Fruit fly (Drosophila melanogaster) whole organism, wandering third instar larva: ENCODE data around the gene Naa15-16.

ENCODE experiments used
- Abd-B ChIP-seq: fragments of >200 bp; optimal IDR thresholded peaks from 2 replicates; lab custom pipeline; 2017; ENCODE audit warnings: missing biosample characterization, missing genetic modification characterization
- CG32264 ChIP-seq: fragments of 200-800 bp; sonication (Bioruptor generic); optimal IDR thresholded peaks from 2 replicates; lab custom pipeline; 2016; ENCODE audit warnings: missing biosample characterization, missing genetic modification characterization
- CG9705 ChIP-seq: fragments of 200-800 bp; sonication (Bioruptor generic); optimal IDR thresholded peaks from 2 replicates; lab custom pipeline; 2018; ENCODE audit warnings: missing biosample characterization, mild to moderate bottlenecking, missing genetic modification characterization
- Dif ChIP-seq: fragments of 200-275, 200-300 bp; sonication (Bioruptor generic); optimal IDR thresholded peaks from 2 replicates; lab custom pipeline; 2018; ENCODE audit warnings: missing biosample characterization, missing genetic modification characterization; ENCODE audit not compliant: partially characterized antibody
- GATAd ChIP-seq: sonication (Bioruptor generic); optimal IDR thresholded peaks from 2 replicates; lab custom pipeline; 2016; ENCODE audit warnings: missing biosample characterization, missing genetic modification characterization
- Hnf4 ChIP-seq: fragments of 200-800 bp; sonication (Bioruptor generic); optimal IDR thresholded peaks from 2 replicates; lab custom pipeline; 2016; ENCODE audit warnings: missing biosample characterization, mild to moderate bottlenecking, missing genetic modification characterization
- Hr83 ChIP-seq: fragments of 200-300 bp; sonication (Bioruptor generic); optimal IDR thresholded peaks from 2 replicates; lab custom pipeline; 2016; ENCODE audit warnings: missing biosample characterization, mild to moderate bottlenecking, missing genetic modification characterization, moderate library complexity; ENCODE audit not compliant: poor library complexity, severe bottlenecking
- Mio ChIP-seq: sonication (Bioruptor generic); optimal IDR thresholded peaks from 2 replicates; lab custom pipeline; 2016; ENCODE audit warnings: missing biosample characterization, missing genetic modification characterization
- Myc ChIP-seq: fragments of >200 bp; optimal IDR thresholded peaks from 2 replicates; lab custom pipeline; 2017
- OdsH ChIP-seq: fragments of 200-800 bp; sonication (Bioruptor generic); optimal IDR thresholded peaks from 2 replicates; lab custom pipeline; 2016; ENCODE audit warnings: missing biosample characterization, mild to moderate bottlenecking, missing genetic modification characterization
- Rel ChIP-seq, 2 experiments: fragments of 200-800 bp; sonication (Bioruptor generic) in 1 of 2; optimal IDR thresholded peaks; 2 replicates in 1 of 2; 3 replicates in 1 of 2; lab custom pipeline; 2016 to 2019; ENCODE audit warnings: mild to moderate bottlenecking in 2 of 2, missing biosample characterization in 2 of 2, missing genetic modification characterization in 2 of 2, moderate library complexity in 1 of 2
- Sp1 ChIP-seq: fragments of 200-800 bp; sonication (Bioruptor generic); optimal IDR thresholded peaks from 3 replicates; lab custom pipeline; 2019; ENCODE audit warnings: missing biosample characterization, mild to moderate bottlenecking, missing genetic modification characterization, moderate library complexity
- br ChIP-seq: fragments of 200-800 bp; sonication (Bioruptor generic); optimal IDR thresholded peaks from 2 replicates; lab custom pipeline; 2016; ENCODE audit warnings: missing biosample characterization, missing genetic modification characterization
- brk ChIP-seq: fragments of 200-800 bp; sonication (Bioruptor generic); optimal IDR thresholded peaks from 2 replicates; lab custom pipeline; 2016; ENCODE audit warnings: missing biosample characterization, mild to moderate bottlenecking, missing genetic modification characterization
- dl ChIP-seq, 2 experiments: fragments of 175-275, 200-275 bp in 1 of 2; fragments of 200-275 bp in 1 of 2; sonication (Bioruptor generic); optimal IDR thresholded peaks; lab custom pipeline; 2018; ENCODE audit warnings: mild to moderate bottlenecking in 2 of 2, missing biosample characterization in 2 of 2, missing genetic modification characterization in 2 of 2, moderate library complexity in 2 of 2; ENCODE audit not compliant: partially characterized antibody in 2 of 2, insufficient read depth in 1 of 2
- dsf ChIP-seq: sonication (Bioruptor generic); optimal IDR thresholded peaks from 2 replicates; lab custom pipeline; 2016; ENCODE audit warnings: missing biosample characterization, missing genetic modification characterization, borderline replicate concordance
- ey ChIP-seq: fragments of 200-800 bp; sonication (Bioruptor generic); optimal IDR thresholded peaks from 2 replicates; lab custom pipeline; 2016; ENCODE audit warnings: missing biosample characterization, missing genetic modification characterization
- foxo ChIP-seq, 2 experiments: fragments of 200-800 bp; sonication (Bioruptor generic); optimal IDR thresholded peaks; 2 replicates in 1 of 2; 3 replicates in 1 of 2; lab custom pipeline; 2016 to 2017; ENCODE audit warnings: missing biosample characterization in 2 of 2, missing genetic modification characterization in 2 of 2
- fru ChIP-seq: fragments of 200-800 bp; sonication (Bioruptor generic); optimal IDR thresholded peaks from 3 replicates; lab custom pipeline; 2016; ENCODE audit warnings: missing biosample characterization, mild to moderate bottlenecking, missing genetic modification characterization
- h ChIP-seq: fragments of 200-800 bp; sonication (Bioruptor generic); optimal IDR thresholded peaks from 3 replicates; lab custom pipeline; 2016; ENCODE audit warnings: missing biosample characterization, mild to moderate bottlenecking, missing genetic modification characterization
- jim ChIP-seq: fragments of 175-275, 200-325 bp; sonication (Bioruptor generic); optimal IDR thresholded peaks from 2 replicates; lab custom pipeline; 2016; ENCODE audit warnings: missing biosample characterization, mild to moderate bottlenecking, missing genetic modification characterization
- lola ChIP-seq: fragments of >200 bp; optimal IDR thresholded peaks from 2 replicates; lab custom pipeline; 2017; ENCODE audit warnings: missing biosample characterization, missing genetic modification characterization
- psq ChIP-seq: fragments of 200-800 bp; sonication (Bioruptor generic); optimal IDR thresholded peaks from 3 replicates; lab custom pipeline; 2017; ENCODE audit warnings: missing biosample characterization, mild to moderate bottlenecking, missing genetic modification characterization, moderate library complexity
- rgr ChIP-seq: fragments of 200-800 bp; sonication (Bioruptor generic); optimal IDR thresholded peaks from 3 replicates; lab custom pipeline; 2016; ENCODE audit warnings: missing biosample characterization, mild to moderate bottlenecking, missing genetic modification characterization
- sage ChIP-seq: fragments of 200-800 bp; sonication (Bioruptor generic); optimal IDR thresholded peaks from 2 replicates; lab custom pipeline; 2016; ENCODE audit warnings: missing biosample characterization, mild to moderate bottlenecking, missing genetic modification characterization
- sv ChIP-seq: fragments of 200-800 bp; sonication (Bioruptor generic); optimal IDR thresholded peaks from 3 replicates; lab custom pipeline; 2016; ENCODE audit warnings: missing biosample characterization, missing genetic modification characterization
- usp ChIP-seq: fragments of >200 bp; optimal IDR thresholded peaks from 2 replicates; lab custom pipeline; 2017; ENCODE audit warnings: missing biosample characterization, missing genetic modification characterization
- woc ChIP-seq: sonication (Bioruptor generic); optimal IDR thresholded peaks from 2 replicates; lab custom pipeline; 2016; ENCODE audit warnings: missing biosample characterization, mild to moderate bottlenecking, missing genetic modification characterization

The Naa15-16 gene

dm6 chrX:19497782-19498440 is 18.1 kb downstream of the Naa15-16 start:
- TF ChIP-seq Rel (GFP tag; optimal IDR thresholded peaks at IDR 0.05; lab: Kevin White, UChicago), result no peak
- TF ChIP-seq Rel (tag; optimal IDR thresholded peaks at IDR 0.05; lab: Kevin White, UChicago), result peak; percentile 96
- peak; percentile 14 for TF ChIP-seq Dif (GFP tag; lab: Kevin White, UChicago)
- no peak for TF ChIP-seq CG9705 (GFP tag; lab: Kevin White, UChicago)
- no peak for TF ChIP-seq usp (GFP tag; lab: Kevin White, UChicago)
- TF ChIP-seq Abd-B (GFP tag; lab: Kevin White, UChicago), result no peak
- peak; percentile 2 for TF ChIP-seq woc (GFP tag; lab: Kevin White, UChicago)
- no peak for TF ChIP-seq sage
- peak; percentile 41 for TF ChIP-seq br (GFP tag; lab: Kevin White, UChicago)
- TF ChIP-seq dl (GFP tag; optimal IDR thresholded peaks at IDR 0.05; lab: Kevin White, UChicago; ENCODE audit: insufficient read depth in 1 of 2, partially characterized antibody in 2 of 2), result peak in 1 of 2 experiments; percentile 38
- peak; percentile 51 for TF ChIP-seq jim (GFP tag; lab: Kevin White, UChicago)
- no peak for TF ChIP-seq Hnf4 (GFP tag; lab: Kevin White, UChicago)
- peak; percentile 98 for TF ChIP-seq h (GFP tag; lab: Kevin White, UChicago)
- TF ChIP-seq foxo (GFP tag; optimal IDR thresholded peaks at IDR 0.05; lab: Kevin White, UChicago), result peak in 1 of 2 experiments; percentile 23
- TF ChIP-seq rgr, result peak; percentile 57
- TF ChIP-seq Sp1 (GFP tag; lab: Kevin White, UChicago), result peak; percentile 33
- no peak for TF ChIP-seq Myc (lab: Kevin White, UChicago)
- no peak for TF ChIP-seq GATAd (GFP tag; lab: Kevin White, UChicago)
- TF ChIP-seq ey (GFP tag; lab: Kevin White, UChicago), result no peak
- TF ChIP-seq CG32264 (GFP tag; lab: Kevin White, UChicago), result no peak
- TF ChIP-seq OdsH (GFP tag; lab: Kevin White, UChicago), result no peak

DNA sequence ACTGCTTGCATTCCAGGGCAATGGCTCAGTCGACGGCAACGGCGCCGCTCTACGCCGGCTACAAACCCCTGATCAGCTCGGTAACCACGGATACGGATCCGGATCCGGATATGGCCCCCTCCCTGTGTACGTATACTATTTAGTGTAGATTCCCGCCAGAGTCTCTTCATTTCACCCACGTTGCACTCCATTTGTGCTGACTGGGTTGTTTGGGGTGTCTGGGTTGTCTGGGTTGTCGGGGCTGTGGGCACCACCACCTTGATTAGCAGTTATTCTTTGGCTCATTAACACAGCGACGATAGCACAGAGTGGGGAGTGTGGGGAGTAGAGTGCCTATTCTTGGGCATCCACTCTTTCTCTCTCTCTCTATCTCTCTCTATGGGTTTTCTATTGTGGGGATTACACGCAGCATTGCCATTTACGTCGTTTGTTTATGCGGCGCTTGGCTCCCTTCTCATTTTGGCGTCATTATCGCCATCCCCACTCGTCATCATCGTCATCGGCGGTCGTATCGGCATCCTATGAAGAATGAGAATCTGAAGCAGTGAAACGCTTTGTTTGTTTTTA is 19.1 kb downstream of the Naa15-16 start:
- TF ChIP-seq Rel (GFP tag; optimal IDR thresholded peaks at IDR 0.05; lab: Kevin White, UChicago) (no peak), Rel (tag; optimal IDR thresholded peaks at IDR 0.05; lab: Kevin White, UChicago) (peak; percentile 56), sv (no peak)

dm6 chrX:19501274-19501673 is 21.5 kb downstream of the Naa15-16 start:
- TF ChIP-seq br (GFP tag; lab: Kevin White, UChicago), result peak; percentile 3
- no peak for TF ChIP-seq rgr
- no peak for TF ChIP-seq Rel (GFP tag; optimal IDR thresholded peaks at IDR 0.05; lab: Kevin White, UChicago)
- peak; percentile 86 for TF ChIP-seq Rel (tag; optimal IDR thresholded peaks at IDR 0.05; lab: Kevin White, UChicago)
- TF ChIP-seq h (GFP tag; lab: Kevin White, UChicago), result peak; percentile 41
- TF ChIP-seq Abd-B (GFP tag; lab: Kevin White, UChicago), result no peak

DNA sequence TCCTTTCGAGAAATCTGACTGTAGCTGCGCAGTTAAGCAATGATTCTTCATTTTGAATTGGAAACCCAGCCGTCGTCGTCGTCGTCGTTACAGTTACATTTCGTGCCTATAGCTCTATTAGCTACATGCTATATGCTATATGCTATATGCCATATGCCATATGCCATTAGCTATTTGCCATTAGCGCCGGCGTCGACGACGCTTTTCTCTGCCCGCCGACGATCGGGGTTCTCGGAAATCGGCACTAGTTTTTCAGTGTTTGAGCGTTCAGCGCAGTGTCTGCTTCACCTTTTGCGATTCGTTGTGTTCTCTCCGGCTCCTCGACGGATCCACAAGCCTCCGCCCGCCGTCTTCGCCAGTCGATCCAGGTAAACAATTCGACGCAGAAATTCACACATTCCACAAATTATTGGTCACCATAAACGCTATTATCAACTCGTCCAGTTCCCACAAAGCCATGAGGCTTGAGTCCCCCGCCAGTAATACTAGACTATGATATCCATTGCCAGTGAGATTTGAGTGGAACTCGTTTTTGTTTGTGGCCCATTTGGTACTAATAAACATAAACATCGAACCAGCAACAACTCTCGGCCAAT is 24.5 kb downstream of the Naa15-16 start:
- no peak for TF ChIP-seq Mio
- no peak for TF ChIP-seq dsf (GFP tag; lab: Kevin White, UChicago)
- no peak for TF ChIP-seq Myc (lab: Kevin White, UChicago)
- no peak for TF ChIP-seq usp (GFP tag; lab: Kevin White, UChicago)
- TF ChIP-seq CG32264 (GFP tag; lab: Kevin White, UChicago), result no peak
- no peak for TF ChIP-seq OdsH (GFP tag; lab: Kevin White, UChicago)
- no peak for TF ChIP-seq GATAd (GFP tag; lab: Kevin White, UChicago)
- no peak for TF ChIP-seq jim (GFP tag; lab: Kevin White, UChicago)
- TF ChIP-seq lola, result no peak

DNA sequence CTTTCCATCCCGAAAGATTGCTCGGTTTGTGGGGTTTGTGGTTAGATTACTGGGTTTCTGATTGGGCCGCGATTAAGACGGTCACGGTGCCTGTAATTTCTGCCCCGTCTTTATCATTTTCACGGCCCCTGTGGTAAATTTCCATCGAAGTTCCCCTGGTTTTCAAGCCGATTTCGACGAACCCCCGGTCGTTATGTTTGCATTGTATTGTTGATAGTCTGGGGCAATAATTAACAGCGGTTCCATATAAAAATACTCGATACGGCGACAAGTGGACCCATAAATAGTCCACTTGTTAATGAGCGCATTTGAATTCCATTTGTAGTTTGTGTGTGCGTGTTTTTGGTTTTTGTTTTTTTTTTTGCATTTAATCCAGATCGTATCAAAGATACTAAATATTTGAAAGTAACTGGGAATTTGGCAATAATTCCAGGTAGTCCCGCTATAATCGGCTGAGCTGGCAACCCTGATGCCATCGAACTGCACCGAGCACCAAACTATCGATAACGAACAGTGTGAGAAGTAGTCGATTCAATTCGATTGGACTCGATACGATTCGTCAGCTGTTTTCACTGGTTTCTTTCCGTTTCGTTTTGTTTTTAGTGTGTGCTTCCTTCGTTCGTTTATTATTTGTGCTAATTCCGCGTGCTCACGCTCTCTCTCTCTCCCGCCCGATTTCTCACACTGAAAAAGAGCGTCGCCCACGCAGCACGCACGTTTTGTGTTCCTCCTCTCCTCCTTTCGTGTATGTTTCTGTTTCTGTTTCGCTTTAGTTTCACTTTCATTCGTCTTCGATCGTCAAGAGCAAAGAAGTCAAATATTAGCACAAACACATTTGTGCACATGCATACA is 25.8 kb downstream of the Naa15-16 start:
- TF ChIP-seq fru, result peak; percentile 46
- no peak for TF ChIP-seq dl (GFP tag; optimal IDR thresholded peaks at IDR 0.05; lab: Kevin White, UChicago; ENCODE audit: insufficient read depth in 1 of 2, partially characterized antibody in 2 of 2)
- TF ChIP-seq foxo (GFP tag; optimal IDR thresholded peaks at IDR 0.05; lab: Kevin White, UChicago), result peak in 1 of 2 experiments; percentile 51
- TF ChIP-seq h (GFP tag; lab: Kevin White, UChicago), result peak; percentile 39
- TF ChIP-seq ey (GFP tag; lab: Kevin White, UChicago), result peak; percentile 29
- TF ChIP-seq CG9705 (GFP tag; lab: Kevin White, UChicago), result no peak
- TF ChIP-seq sv, result peak; percentile 22
- no peak for TF ChIP-seq brk (GFP tag; lab: Kevin White, UChicago)
- peak; percentile 12 for TF ChIP-seq br (GFP tag; lab: Kevin White, UChicago)
- TF ChIP-seq psq, result peak; percentile 93
- no peak for TF ChIP-seq Rel (GFP tag; optimal IDR thresholded peaks at IDR 0.05; lab: Kevin White, UChicago)
- TF ChIP-seq Rel (tag; optimal IDR thresholded peaks at IDR 0.05; lab: Kevin White, UChicago), result peak; percentile 77
- TF ChIP-seq GATAd (GFP tag; lab: Kevin White, UChicago), result no peak
- TF ChIP-seq rgr, result peak; percentile 37
- no peak for TF ChIP-seq Abd-B (GFP tag; lab: Kevin White, UChicago)
- peak; percentile 4 for TF ChIP-seq OdsH (GFP tag; lab: Kevin White, UChicago)
- TF ChIP-seq Sp1 (GFP tag; lab: Kevin White, UChicago), result no peak
- no peak for TF ChIP-seq Hr83 (GFP tag; lab: Kevin White, UChicago)
